Worm (Caenorhabditis elegans): ENCODE results near the gene nspb-10.
"Not testable (repeated sequence)": the region's sequence is repeated elsewhere in the genome, so short reads cannot be mapped to it uniquely, and the experiment has no call there.

Gene nspb-10

DNA sequence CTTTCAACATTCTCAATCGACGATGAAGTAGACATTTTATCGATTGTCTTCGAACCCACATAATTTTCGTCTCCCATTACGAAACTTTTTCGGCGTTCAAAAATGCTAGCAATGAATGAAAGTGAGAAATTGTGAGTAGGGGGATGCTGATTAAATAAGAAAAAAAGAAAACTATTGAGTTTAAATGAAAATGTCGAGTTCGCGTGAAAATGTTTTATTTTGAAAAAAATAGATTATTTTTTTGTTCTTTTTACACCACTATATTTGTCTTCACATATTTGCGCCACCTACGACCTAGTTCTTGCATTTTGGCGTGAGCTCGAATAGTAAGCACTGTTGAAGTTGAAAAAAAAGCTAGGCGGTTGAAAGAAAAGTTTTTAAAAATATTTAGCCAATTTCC, 5.9 kb downstream of the nspb-10 start, which contains the start of gene C01G12.3:
Gene C01G12.3, minus strand, starts transcription at position 101 of the 400 bp plus-strand sequence.
- no peak for TF ChIP-seq unc-62 (GFP tag; optimal IDR thresholded peaks at IDR 0.05)

ce11 chrII:14580549-14580948, 7.5 kb downstream of the nspb-10 start, which contains the start of the genes nspb-8 and nspb-9:
TSS of gene nspb-8 (minus strand) at chrII:14580649.
TSS of gene nspb-9 (plus strand) at chrII:14580859.
- no peak for TF ChIP-seq unc-62 (GFP tag; optimal IDR thresholded peaks at IDR 0.05)

DNA sequence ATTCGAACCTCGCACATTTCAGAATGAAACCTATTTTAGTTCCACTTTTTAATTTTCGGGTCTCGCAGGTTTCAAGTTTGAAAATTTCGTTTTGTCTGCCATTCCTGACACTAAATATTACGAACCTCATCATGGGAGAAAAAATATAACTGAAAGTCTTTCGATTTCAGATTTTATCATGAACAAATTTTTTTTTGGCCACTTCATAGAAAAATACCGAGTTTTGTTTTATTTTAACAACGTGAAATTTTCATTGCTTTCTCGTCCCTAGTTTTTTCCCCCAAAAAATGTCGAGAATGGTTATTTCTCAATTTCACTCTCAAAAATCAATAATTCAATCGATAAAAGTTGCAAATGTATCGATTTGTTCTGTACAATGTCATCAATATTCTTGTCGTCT, 9.3 kb downstream of the nspb-10 start, which contains the start of gene C01G12.9:
Gene C01G12.9, plus strand, starts transcription at position 301 of the 400 bp plus-strand sequence.
- no peak for TF ChIP-seq unc-62 (GFP tag; optimal IDR thresholded peaks at IDR 0.05)

DNA sequence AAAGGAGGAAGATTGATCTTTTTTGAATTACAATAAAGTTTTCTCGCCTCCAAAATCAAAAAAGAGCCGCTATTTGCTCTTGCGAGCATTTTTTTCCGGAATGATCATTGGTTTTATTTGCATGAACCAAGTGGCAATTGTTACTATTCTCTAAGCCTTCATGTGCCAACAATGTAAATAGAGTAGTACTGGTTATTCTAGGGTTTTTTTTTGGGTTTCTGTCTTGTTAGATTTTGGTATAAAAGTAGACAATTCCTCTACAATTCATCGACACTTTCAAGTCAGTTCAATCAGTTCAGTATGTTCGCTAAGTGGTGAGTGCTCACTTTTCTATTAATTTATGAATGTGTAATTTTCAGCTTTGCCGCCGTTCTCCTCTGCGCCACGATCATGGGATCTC, 10.0 kb downstream of the nspb-10 start, which contains the start of gene nspb-7:
Gene nspb-7, plus strand, starts transcription at position 301 of the 400 bp plus-strand sequence.
- no peak for TF ChIP-seq unc-62 (GFP tag; optimal IDR thresholded peaks at IDR 0.05)

DNA sequence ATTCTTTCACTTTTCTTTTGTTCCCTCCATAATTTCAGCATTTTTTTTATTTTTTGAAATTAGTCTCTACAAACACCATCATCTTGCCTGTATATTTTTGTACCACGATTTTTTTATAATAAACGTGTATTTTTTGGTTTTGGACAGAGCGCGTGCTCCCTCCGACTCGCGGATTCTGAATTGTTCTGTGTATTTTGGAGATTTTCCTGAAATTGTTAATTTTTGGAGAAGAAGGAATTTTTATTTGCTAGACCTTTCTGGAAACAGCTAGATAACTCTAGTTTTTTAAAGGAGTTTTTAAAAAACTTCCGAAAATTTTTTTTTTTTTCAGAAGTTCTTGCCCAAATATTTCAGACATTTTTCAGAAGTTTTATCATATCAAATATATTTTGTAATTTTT, 11.6 kb downstream of the nspb-10 start, which contains the start of gene C01G12.13:
Gene C01G12.13, plus strand, starts transcription at position 301 of the 400 bp plus-strand sequence.
- TF ChIP-seq unc-62 (GFP tag; optimal IDR thresholded peaks at IDR 0.05) = no peak

DNA sequence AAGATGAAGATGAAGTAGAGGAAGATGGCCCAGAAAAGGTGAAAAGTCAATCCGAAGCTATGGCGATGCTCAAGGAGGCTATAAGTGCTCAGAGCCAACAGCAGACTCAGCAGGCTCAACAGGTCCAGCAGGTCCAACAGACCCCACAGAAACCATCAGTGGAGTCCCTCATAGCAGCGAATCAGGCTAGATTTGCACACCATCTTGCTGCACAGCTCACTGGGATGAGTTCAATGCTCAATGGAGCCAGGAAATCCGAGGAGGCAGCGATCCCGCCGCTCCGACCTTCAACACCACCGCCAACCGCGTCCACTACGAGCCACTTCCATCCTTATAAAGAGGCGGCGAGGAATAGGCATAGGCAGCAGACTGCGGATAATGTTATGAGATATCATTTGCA, 13.3 kb downstream of the nspb-10 start:
- TF ChIP-seq unc-62 (GFP tag; optimal IDR thresholded peaks at IDR 0.05) = no peak

- TF ChIP-seq unc-62 (GFP tag; optimal IDR thresholded peaks at IDR 0.05) = no peak
Measured at ce11 chrII:14573315-14573714, 14.7 kb downstream of the nspb-10 start, which contains the start of gene madf-5. TSS of gene madf-5 (plus strand) at chrII:14573615.

- TF ChIP-seq unc-62 (GFP tag; optimal IDR thresholded peaks at IDR 0.05) = no peak
Measured at ce11 chrII:14570541-14571160, 17.4 kb downstream of the nspb-10 start.

- no peak for TF ChIP-seq unc-62 (GFP tag; optimal IDR thresholded peaks at IDR 0.05)
Measured at ce11 chrII:14569322-14569721, 18.7 kb downstream of the nspb-10 start.

- TF ChIP-seq unc-62 (GFP tag; optimal IDR thresholded peaks at IDR 0.05) = no peak
Measured at ce11 chrII:14567811-14568210, 20.3 kb downstream of the nspb-10 start.

DNA sequence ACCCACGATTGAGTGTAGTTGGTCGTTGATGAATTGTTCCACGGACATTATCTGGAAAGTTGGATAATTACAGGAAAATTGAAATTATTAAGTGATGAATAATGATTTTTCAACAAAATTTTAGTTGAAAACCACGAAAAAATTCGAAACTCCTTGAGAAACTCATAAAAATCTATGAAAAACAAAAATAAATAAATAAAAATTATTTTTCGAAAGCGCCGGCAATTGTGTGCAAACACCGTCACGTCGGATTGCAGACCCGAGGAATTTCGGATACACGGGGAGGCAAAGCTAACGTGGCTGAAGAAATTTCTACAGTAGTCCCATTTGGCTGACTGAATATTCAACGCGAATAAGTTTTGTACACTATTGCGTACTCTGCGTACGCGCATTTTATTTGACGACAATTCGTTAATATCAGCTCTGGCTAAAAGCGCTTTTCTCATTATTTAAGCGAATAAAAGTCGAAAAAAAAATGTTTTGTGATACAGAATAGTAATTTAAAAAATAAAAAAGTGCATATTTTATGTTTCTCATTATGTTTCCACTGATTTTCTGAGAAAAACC, 26.4 kb downstream of the nspb-10 start, which contains the start of gene mog-4:
Gene mog-4, minus strand, starts transcription at position 51 of the 567 bp plus-strand sequence.
- TF ChIP-seq unc-62 (GFP tag; optimal IDR thresholded peaks at IDR 0.05) = not testable (repeated sequence)

DNA sequence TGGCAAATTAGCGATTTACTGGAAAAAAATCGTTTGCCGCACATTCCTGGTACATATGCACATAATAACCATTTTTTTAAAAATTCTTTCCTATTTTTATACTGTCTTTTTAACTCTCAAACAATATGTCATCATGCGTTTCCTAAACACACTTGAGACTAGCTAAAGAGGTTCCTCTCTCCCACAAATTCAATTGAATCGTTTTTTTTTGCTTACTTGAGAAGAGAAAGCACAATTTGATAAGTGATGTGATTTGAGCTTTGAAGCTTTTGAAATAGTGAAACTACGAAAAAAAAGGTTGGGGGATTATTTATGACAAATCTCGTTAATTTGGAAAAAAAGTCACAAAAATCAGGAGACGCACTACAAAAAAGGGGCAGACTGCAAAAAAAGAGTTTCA, 33.0 kb downstream of the nspb-10 start:
- TF ChIP-seq unc-62 (GFP tag; optimal IDR thresholded peaks at IDR 0.05) = no peak

DNA sequence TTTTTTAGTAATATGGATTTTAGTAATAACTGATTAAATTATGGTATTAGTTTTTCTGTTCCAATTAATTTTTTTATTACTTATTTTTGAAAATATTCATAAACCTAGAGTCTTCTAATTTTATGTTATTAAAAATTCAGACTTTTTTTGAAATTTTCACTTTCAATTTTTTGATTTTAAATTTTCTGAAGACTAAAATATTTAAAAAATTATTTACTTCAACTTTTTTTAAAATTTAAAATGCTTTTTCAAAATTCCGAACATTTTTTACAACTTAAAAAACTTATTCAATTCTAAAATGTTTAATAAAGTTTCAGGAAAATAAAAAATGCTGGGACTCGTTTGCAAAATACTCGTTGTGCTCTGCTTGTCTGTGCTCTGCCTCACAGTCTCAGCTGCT, 37.4 kb downstream of the nspb-10 start, which contains the start of gene nlp-41:
Gene nlp-41, plus strand, starts transcription at position 301 of the 400 bp plus-strand sequence.
- no peak for TF ChIP-seq unc-62 (GFP tag; optimal IDR thresholded peaks at IDR 0.05)

DNA sequence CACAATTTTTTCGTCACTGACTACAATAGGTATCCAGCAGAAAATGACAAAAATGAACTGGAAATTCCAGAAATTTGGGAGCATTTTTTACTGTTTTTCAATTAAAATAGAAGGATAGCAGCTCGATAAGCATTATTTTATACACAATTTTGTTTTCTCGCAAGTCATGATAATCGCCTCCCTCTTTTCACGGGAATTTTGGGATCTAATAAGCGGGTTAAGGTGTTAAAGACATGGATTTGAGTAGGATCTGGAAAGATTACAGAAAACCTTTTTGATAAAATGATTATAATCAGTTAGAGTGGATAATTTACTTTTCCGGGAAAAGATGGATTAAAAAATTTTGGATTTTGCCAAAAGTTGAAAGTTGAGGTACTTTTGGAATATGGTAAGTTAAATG, 39.4 kb downstream of the nspb-10 start, which contains the start of gene gcy-29:
Gene gcy-29, minus strand, starts transcription at position 101 of the 400 bp plus-strand sequence.
- no peak for TF ChIP-seq unc-62 (GFP tag; optimal IDR thresholded peaks at IDR 0.05)

DNA sequence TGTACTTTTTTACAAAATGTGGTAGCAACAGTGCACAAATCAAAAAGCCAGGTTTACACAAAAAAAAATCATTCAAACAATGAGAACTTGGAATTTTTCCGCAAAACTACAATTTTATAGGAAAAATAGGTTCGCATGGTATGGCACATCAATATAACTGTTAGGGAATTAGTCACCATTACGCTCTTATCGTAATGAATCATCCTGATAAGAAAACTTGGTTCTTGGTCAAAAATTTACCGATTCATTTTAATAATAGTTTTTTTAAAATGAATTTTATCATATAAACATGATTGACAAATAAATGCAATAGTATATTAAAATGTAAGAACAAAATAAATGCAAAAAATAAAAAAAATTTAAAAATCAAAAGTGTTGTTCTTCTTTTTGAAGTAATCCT, 47.5 kb downstream of the nspb-10 start:
- TF ChIP-seq unc-62 (GFP tag; optimal IDR thresholded peaks at IDR 0.05) = no peak

Measured in whole organism, dauer.